Fruit fly (Drosophila melanogaster): Measurements from ENCODE around the gene PIG-B.
A peak's percentile ranks its signal among the peaks of the same experiment; 100 is the strongest.

The PIG-B gene

DNA sequence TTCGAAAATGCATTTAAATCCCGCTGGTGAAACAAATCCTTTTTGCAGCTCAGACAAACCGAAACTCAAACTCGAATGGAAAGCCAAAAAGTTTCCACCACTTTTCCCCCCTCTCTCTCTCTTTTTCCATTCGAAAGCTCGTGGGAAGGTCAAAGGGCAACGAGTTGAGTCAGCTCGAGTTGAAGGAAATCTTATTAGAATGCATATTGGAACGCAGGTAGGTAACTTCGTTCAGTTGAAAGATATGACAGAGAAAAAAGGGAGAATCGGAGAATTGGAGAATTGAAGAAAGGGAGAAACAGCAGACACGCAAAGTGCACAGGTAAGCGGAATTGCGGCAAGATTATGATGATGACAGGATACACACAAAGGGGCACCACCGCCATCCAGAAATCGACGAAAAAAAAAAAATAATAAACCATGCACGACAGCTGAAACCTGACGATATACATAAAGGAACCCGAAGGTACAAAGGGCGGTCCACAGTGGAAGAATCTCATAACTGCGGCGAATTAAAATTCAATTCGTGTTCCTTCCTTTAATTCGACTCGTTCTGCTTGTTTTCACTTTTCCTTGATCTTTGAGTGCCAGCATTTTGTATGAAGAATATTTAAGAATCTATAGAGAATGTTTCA is 28.4 kb upstream of the PIG-B start:
- TF ChIP-seq CG14655 (GFP tag; optimal IDR thresholded peaks at IDR 0.05): no peak
- TF ChIP-seq CG12605 (GFP tag; IDR thresholded peaks at IDR 0.05): no peak
- TF ChIP-seq CG9948 (tag; optimal IDR thresholded peaks at IDR 0.05): no peak
- TF ChIP-seq CG13204 (GFP tag; optimal IDR thresholded peaks at IDR 0.05): no peak
- TF ChIP-seq CG34367 (tag; optimal IDR thresholded peaks at IDR 0.05): no peak
- TF ChIP-seq CG32121 (GFP tag; IDR thresholded peaks at IDR 0.05): no peak
- peak; percentile 34 for TF ChIP-seq EcR (GFP tag; optimal IDR thresholded peaks at IDR 0.05)
- TF ChIP-seq CG15710 (tag; optimal IDR thresholded peaks at IDR 0.05): no peak
- TF ChIP-seq fd96Ca (GFP tag; IDR thresholded peaks at IDR 0.05): no peak
- no peak for TF ChIP-seq CG8301 (tag; optimal IDR thresholded peaks at IDR 0.05)
- TF ChIP-seq CG17806 (tag; optimal IDR thresholded peaks at IDR 0.05): no peak
- TF ChIP-seq D1 (tag; optimal IDR thresholded peaks at IDR 0.05): no peak
- TF ChIP-seq Pif1A (GFP tag; optimal IDR thresholded peaks at IDR 0.05): no peak
- TF ChIP-seq gl (tag; optimal IDR thresholded peaks at IDR 0.05): peak; percentile 19
- no peak for TF ChIP-seq Pif1B (GFP tag; optimal IDR thresholded peaks at IDR 0.05)
- no peak for TF ChIP-seq rn (GFP tag; IDR thresholded peaks at IDR 0.05)
- peak; percentile 19 for TF ChIP-seq CG8159 (tag; optimal IDR thresholded peaks at IDR 0.05)

DNA sequence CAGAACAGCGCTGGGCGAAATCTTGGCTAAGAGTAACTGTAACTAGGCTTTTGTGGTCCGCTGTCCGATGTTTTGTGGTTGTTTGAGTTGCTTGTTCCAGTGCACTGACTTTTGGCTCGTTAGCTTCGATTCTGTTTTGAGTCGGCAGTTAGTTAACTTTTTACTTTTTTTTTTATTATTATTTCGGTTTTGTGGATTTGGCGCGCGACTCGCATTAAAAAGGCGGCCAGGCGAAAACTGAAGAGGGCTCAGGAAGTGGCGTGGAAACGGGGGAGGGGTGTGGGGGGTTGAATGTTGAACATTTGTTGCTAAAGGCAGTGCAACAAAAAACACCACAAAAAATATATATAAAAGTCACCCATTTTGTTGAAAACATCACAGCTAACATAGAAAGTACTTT is 27.6 kb upstream of the PIG-B start:
- TF ChIP-seq CG8159 (tag; optimal IDR thresholded peaks at IDR 0.05) (no peak), rn (GFP tag; IDR thresholded peaks at IDR 0.05) (no peak), CG12605 (GFP tag; IDR thresholded peaks at IDR 0.05) (no peak), Snoo (tag; optimal IDR thresholded peaks at IDR 0.05) (no peak), Ets98B (GFP tag; IDR thresholded peaks at IDR 0.05) (no peak), CG9948 (tag; optimal IDR thresholded peaks at IDR 0.05) (no peak), EcR (GFP tag; optimal IDR thresholded peaks at IDR 0.05) (no peak), gl (tag; optimal IDR thresholded peaks at IDR 0.05) (no peak), CG32121 (GFP tag; IDR thresholded peaks at IDR 0.05) (no peak), D1 (tag; optimal IDR thresholded peaks at IDR 0.05) (no peak), CG8301 (tag; optimal IDR thresholded peaks at IDR 0.05) (no peak)

DNA sequence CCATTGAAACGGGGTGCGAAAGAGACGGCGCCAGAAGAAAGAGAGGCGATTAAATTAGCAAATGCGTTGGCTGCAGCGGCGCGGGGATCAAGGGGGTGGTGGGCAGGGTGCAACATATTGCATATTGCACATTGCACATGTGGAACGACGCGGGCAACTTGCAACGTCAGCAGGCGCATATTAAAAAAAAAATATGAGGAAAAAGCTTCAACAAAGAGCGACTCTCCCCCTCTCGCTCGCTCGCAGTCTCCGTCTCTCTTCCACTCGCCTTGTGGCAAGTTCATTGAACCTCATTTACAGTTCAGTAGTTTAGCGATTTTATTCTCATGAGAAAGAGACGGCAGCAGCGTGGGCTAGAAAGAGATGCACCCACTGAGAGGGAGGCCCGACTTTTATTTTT is 27.1 kb upstream of the PIG-B start:
- TF ChIP-seq CG32121 (GFP tag; IDR thresholded peaks at IDR 0.05): 0 out of 2 replicates have a peak, but pooled peaks have one; percentile 13
- TF ChIP-seq EcR (GFP tag; optimal IDR thresholded peaks at IDR 0.05): peak; percentile 95
- no peak for TF ChIP-seq CG34367 (tag; optimal IDR thresholded peaks at IDR 0.05)
- no peak for TF ChIP-seq gl (tag; optimal IDR thresholded peaks at IDR 0.05)
- peak; percentile 49 for TF ChIP-seq Ets98B (GFP tag; IDR thresholded peaks at IDR 0.05)
- TF ChIP-seq rn (GFP tag; IDR thresholded peaks at IDR 0.05): 0 out of 2 replicates have a peak, but pooled peaks have one; percentile 7
- TF ChIP-seq CG4496 (GFP tag; IDR thresholded peaks at IDR 0.05): peak; percentile 63
- TF ChIP-seq CG15710 (tag; optimal IDR thresholded peaks at IDR 0.05): no peak
- peak; percentile 32 for TF ChIP-seq CG13204 (GFP tag; optimal IDR thresholded peaks at IDR 0.05)
- peak; percentile 63; the same call in 2 of the 3 replicates for TF ChIP-seq fd96Ca (GFP tag; IDR thresholded peaks at IDR 0.05)

DNA sequence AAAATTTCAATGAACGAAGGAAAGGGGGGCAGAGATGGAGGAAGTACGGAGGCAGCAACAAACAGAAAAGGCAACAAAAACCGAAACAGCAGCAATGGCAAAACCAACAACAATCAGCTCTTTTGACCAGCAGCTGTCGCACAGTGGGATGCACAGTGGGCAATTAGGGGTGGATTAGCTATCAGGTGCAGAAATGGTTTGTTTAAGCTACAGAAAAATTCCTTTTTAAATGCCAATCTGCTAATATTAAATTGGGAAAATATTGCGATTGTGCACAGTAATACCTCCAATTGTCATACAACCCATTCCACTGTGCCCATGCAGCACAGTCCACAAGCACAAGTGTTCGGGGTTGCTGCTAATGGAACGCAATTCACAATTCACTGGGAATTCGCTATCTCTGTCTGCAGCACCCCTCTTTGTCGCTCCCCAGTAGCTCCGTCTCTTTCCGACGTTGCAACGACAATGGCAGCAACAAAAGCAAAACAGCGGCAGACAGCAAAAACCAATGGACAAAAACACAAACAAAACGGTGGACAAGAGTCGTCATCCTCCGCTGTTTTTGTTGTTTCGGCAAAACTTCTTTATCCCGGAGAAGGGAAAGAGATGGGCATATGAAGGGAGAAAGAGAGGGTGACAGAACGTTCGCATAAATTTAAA is 25.9 kb upstream of the PIG-B start:
- TF ChIP-seq CG9948 (tag; optimal IDR thresholded peaks at IDR 0.05) (peak; percentile 96), CG34367 (tag; optimal IDR thresholded peaks at IDR 0.05) (peak; percentile 98), CG12605 (GFP tag; IDR thresholded peaks at IDR 0.05) (peak; percentile 97), Snoo (tag; optimal IDR thresholded peaks at IDR 0.05) (peak; percentile 97), CG32121 (GFP tag; IDR thresholded peaks at IDR 0.05) (peak; percentile 99), CG8301 (tag; optimal IDR thresholded peaks at IDR 0.05) (peak; percentile 94), CG10348 (GFP tag; IDR thresholded peaks at IDR 0.05) (peak; percentile 98), CG8159 (tag; optimal IDR thresholded peaks at IDR 0.05) (peak; percentile 95), Pif1A (GFP tag; optimal IDR thresholded peaks at IDR 0.05) (peak; percentile 99), fd96Ca (GFP tag; IDR thresholded peaks at IDR 0.05) (peak; percentile 99), gl (tag; optimal IDR thresholded peaks at IDR 0.05) (peak; percentile 92), CG13204 (GFP tag; optimal IDR thresholded peaks at IDR 0.05) (peak; percentile 94), CG17806 (tag; optimal IDR thresholded peaks at IDR 0.05) (peak; percentile 95), CG14655 (GFP tag; optimal IDR thresholded peaks at IDR 0.05) (peak; percentile 93), Ets98B (GFP tag; IDR thresholded peaks at IDR 0.05) (peak; percentile 99), EcR (GFP tag; optimal IDR thresholded peaks at IDR 0.05) (peak; percentile 70), rn (GFP tag; IDR thresholded peaks at IDR 0.05) (peak; percentile 98), Pif1B (GFP tag; optimal IDR thresholded peaks at IDR 0.05) (peak; percentile 99), CG4496 (GFP tag; IDR thresholded peaks at IDR 0.05) (peak; percentile 99), D1 (tag; optimal IDR thresholded peaks at IDR 0.05) (peak; percentile 74), CG15710 (tag; optimal IDR thresholded peaks at IDR 0.05) (peak; percentile 97)

DNA sequence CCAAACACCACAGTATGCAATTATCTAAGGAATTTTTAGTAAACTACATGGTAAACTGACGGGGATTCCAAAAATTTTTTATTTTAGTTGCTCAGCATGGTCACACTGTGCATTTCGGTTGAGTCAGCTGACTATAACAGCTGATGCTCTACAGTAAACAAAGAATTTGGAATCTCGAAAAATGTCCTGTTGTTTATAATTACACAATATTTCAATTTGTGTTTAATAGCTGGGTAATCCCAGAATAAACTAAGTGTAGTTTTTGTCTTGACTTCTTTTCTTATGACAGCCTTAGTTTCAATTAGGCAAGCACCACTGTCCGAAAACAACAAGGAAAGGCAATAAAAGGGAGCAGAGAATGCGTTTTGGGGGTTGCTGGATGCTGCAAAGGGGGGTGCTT is 25.4 kb upstream of the PIG-B start:
- TF ChIP-seq CG10348 (GFP tag; IDR thresholded peaks at IDR 0.05) (no peak), CG34367 (tag; optimal IDR thresholded peaks at IDR 0.05) (no peak), CG14655 (GFP tag; optimal IDR thresholded peaks at IDR 0.05) (peak; percentile 24), Ets98B (GFP tag; IDR thresholded peaks at IDR 0.05) (peak; percentile 30; the same call in 1 of the 2 replicates), CG15710 (tag; optimal IDR thresholded peaks at IDR 0.05) (no peak), CG9948 (tag; optimal IDR thresholded peaks at IDR 0.05) (peak; percentile 7), Snoo (tag; optimal IDR thresholded peaks at IDR 0.05) (no peak), D1 (tag; optimal IDR thresholded peaks at IDR 0.05) (no peak)
